Worm (Caenorhabditis elegans): ENCODE results near the gene F21C10.1.
A peak's percentile ranks its signal among the peaks of the same experiment; 100 is the strongest.

Gene F21C10.1

DNA sequence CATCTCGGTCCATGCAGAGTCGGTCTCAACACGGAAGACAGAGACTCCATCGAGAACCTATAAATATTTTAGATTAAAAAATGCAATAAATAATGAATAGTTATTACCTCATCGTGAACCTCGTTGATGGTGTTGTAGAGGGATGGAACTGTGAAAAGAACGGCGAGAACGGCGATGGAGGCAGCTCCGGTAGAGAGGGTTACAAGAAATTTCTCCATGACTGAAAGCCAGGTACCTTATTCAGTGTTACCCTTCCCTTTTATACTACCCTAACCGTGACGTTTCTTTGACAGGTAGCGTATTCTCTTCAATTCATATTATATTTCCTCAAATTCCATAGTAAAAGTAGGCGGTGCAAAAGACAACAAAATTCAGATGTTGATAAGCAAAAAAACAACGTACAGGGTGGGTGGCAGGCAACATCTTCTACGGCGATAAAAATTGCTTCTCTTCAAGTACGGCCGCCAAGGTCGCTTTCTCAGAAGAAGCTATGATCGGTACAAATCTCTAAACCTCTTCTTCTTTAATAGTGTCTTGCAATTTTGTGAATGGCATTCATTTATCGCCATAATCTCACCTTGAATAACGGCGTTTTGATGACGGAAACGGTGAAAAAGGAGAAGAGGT lies 33.0 kb downstream of the F21C10.1 start, which contains the start of gene col-10:
Gene col-10 (minus strand): TSS at position 235 of the 627 bp plus-strand sequence.
- TF ChIP-seq ama-1 (optimal IDR thresholded peaks at IDR 0.05) (peak; percentile 91), nhr-25 (tag; optimal IDR thresholded peaks at IDR 0.05) (peak; percentile 44), sma-9 (GFP tag; optimal IDR thresholded peaks at IDR 0.05) (peak; percentile 39), sma-9 (tag; optimal IDR thresholded peaks at IDR 0.05) (no peak), crh-2 (tag; optimal IDR thresholded peaks at IDR 0.05) (peak; percentile 47), ceh-16 (tag; optimal IDR thresholded peaks at IDR 0.05) (peak; percentile 31), ceh-82 (tag; optimal IDR thresholded peaks at IDR 0.05) (no peak), fos-1 (tag; optimal IDR thresholded peaks at IDR 0.05) (peak; percentile 3), nhr-23 (tag; optimal IDR thresholded peaks at IDR 0.05) (no peak), blmp-1 (tag; optimal IDR thresholded peaks at IDR 0.05; ENCODE audit: insufficient read depth) (peak; percentile 5), sma-3 (GFP tag; optimal IDR thresholded peaks at IDR 0.05) (peak; percentile 32), egl-27 (tag; optimal IDR thresholded peaks at IDR 0.05) (peak; percentile 19)

DNA sequence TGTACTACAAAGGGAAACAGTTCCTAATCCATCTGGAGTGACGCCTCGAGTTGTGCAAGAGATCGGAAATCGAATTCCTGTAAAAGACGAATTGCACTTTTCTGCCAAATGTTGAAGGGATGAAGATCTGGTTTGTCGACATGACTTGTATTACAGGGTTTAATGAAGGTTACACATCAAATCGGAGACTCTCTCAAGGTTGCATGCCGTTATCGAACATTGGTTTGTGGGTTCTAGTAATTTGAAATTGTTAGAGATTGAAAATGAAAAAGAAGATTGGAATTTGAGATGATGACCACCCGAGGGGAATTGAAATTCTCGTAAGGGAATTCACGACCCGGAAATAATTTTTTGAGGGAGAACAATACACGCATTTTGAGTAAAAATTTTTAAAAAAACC lies 34.2 kb downstream of the F21C10.1 start:
- TF ChIP-seq ztf-1 (GFP tag; conservative IDR thresholded peaks at IDR 0.05) (no peak), fos-1 (tag; optimal IDR thresholded peaks at IDR 0.05) (no peak), mbf-1 (tag; optimal IDR thresholded peaks at IDR 0.05) (no peak), nhr-10 (tag; optimal IDR thresholded peaks at IDR 0.05) (no peak), mab-5 (tag; optimal IDR thresholded peaks at IDR 0.05) (no peak), aly-2 (tag; optimal IDR thresholded peaks at IDR 0.05) (no peak), gmeb-1 (tag; optimal IDR thresholded peaks at IDR 0.05) (no peak), sma-9 (GFP tag; optimal IDR thresholded peaks at IDR 0.05) (peak; percentile 70), sma-9 (tag; optimal IDR thresholded peaks at IDR 0.05) (no peak), crh-2 (tag; optimal IDR thresholded peaks at IDR 0.05) (peak; percentile 18), lin-39 (tag; optimal IDR thresholded peaks at IDR 0.05) (no peak), nhr-129 (tag; optimal IDR thresholded peaks at IDR 0.05) (peak; percentile 21), elt-1 (tag; optimal IDR thresholded peaks at IDR 0.05) (no peak), peb-1 (tag; optimal IDR thresholded peaks at IDR 0.05) (no peak), dmd-4 (tag; optimal IDR thresholded peaks at IDR 0.05) (no peak), sem-4 (tag; optimal IDR thresholded peaks at IDR 0.05) (no peak), ztf-11 (tag; optimal IDR thresholded peaks at IDR 0.05) (no peak), blmp-1 (tag; optimal IDR thresholded peaks at IDR 0.05; ENCODE audit: insufficient read depth) (peak; percentile 37), mdl-1 (tag; optimal IDR thresholded peaks at IDR 0.05) (no peak), C34F6.9 (tag; optimal IDR thresholded peaks at IDR 0.05) (no peak), nhr-21 (tag; optimal IDR thresholded peaks at IDR 0.05) (no peak), nhr-23 (tag; optimal IDR thresholded peaks at IDR 0.05) (no peak), egl-27 (tag; optimal IDR thresholded peaks at IDR 0.05) (no peak), ceh-16 (tag; optimal IDR thresholded peaks at IDR 0.05) (peak; percentile 58), R02D3.7 (tag; optimal IDR thresholded peaks at IDR 0.05) (no peak), zag-1 (tag; optimal IDR thresholded peaks at IDR 0.05) (no peak), lsy-2 (tag; optimal IDR thresholded peaks at IDR 0.05) (no peak), unc-39 (tag; optimal IDR thresholded peaks at IDR 0.05) (no peak), lin-11 (tag; optimal IDR thresholded peaks at IDR 0.05) (no peak), sma-3 (GFP tag; optimal IDR thresholded peaks at IDR 0.05) (no peak), ZK546.5 (tag; optimal IDR thresholded peaks at IDR 0.05) (no peak), nhr-11 (tag; optimal IDR thresholded peaks at IDR 0.05) (no peak), nhr-25 (tag; optimal IDR thresholded peaks at IDR 0.05) (peak; percentile 44), unc-62 (GFP tag; optimal IDR thresholded peaks at IDR 0.05) (no peak), skn-1 (tag; optimal IDR thresholded peaks at IDR 0.05) (no peak), elt-3 (tag; optimal IDR thresholded peaks at IDR 0.05) (no peak), nhr-77 (tag; optimal IDR thresholded peaks at IDR 0.05) (no peak), unc-55 (GFP tag; optimal IDR thresholded peaks at IDR 0.05) (no peak), nhr-6 (tag; optimal IDR thresholded peaks at IDR 0.05) (peak; percentile 8), ztf-4 (tag; optimal IDR thresholded peaks at IDR 0.05) (no peak)

DNA sequence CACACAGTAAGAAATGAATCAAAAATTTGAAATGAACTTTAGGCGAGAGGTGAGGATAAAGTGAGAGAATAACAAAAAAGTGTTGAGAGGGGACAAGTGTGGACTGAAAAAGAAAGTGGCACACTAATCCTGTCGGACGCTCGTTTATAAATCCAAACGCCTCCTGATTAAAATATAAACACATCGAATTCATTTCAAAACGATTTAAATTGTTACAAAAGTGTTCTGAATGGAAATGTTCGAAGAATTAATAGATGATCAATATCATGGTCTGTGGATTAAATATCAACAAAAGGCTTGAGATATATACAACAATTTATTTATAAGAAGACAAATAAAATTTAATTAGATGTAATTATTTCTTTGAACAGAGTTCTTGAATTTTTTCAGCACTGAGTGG lies 35.9 kb downstream of the F21C10.1 start, which contains the start of gene B0222.11:
Gene B0222.11 (minus strand): TSS at position 101 of the 400 bp plus-strand sequence.
- TF ChIP-seq nhr-23 (tag; optimal IDR thresholded peaks at IDR 0.05) (no peak), blmp-1 (tag; optimal IDR thresholded peaks at IDR 0.05; ENCODE audit: insufficient read depth) (no peak)

Data from whole organism, L2 larva.